Worm (Caenorhabditis elegans): ENCODE data around the gene Y97E10AR.1.

The Y97E10AR.1 gene

ce11 chrV:7978798-7979197 lies 22.5 kb upstream of the Y97E10AR.1 start (continued):
- TF ChIP-seq madf-9 (GFP tag; conservative IDR thresholded peaks at IDR 0.05) (no peak), zag-1 (tag; optimal IDR thresholded peaks at IDR 0.05) (no peak), dmd-8 (GFP tag; IDR thresholded peaks at IDR 0.05) (no peak), ZK546.5 (tag; optimal IDR thresholded peaks at IDR 0.05) (no peak), tag-97 (GFP tag; IDR thresholded peaks at IDR 0.05) (no peak), mxl-2 (GFP tag; conservative IDR thresholded peaks at IDR 0.05) (no peak), php-3 (GFP tag; IDR thresholded peaks at IDR 0.05) (no peak), ceh-44 (GFP tag; IDR thresholded peaks at IDR 0.05) (no peak), nhr-25 (tag; optimal IDR thresholded peaks at IDR 0.05; ENCODE audit: borderline replicate concordance, insufficient read depth) (peak; percentile 85), Y48G9A.11 (GFP tag; IDR thresholded peaks at IDR 0.05) (no peak), madf-5 (GFP tag; IDR thresholded peaks at IDR 0.05) (no peak), ctbp-1 (GFP tag; IDR thresholded peaks at IDR 0.05) (no peak), lim-7 (GFP tag; IDR thresholded peaks at IDR 0.05) (no peak), set-16 (GFP tag; IDR thresholded peaks at IDR 0.05) (no peak), mdt-29 (GFP tag; IDR thresholded peaks at IDR 0.05) (no peak), nhr-11 (tag; optimal IDR thresholded peaks at IDR 0.05) (no peak), nhr-41 (GFP tag; IDR thresholded peaks at IDR 0.05) (no peak), nhr-111 (GFP tag; optimal IDR thresholded peaks at IDR 0.05) (no peak), daf-8 (GFP tag; IDR thresholded peaks at IDR 0.05) (no peak), daf-16 (GFP tag; optimal IDR thresholded peaks at IDR 0.05) (no peak), daf-16 (tag; optimal IDR thresholded peaks at IDR 0.05) (peak; percentile 36), zip-2 (tag; optimal IDR thresholded peaks at IDR 0.05) (no peak), egl-43 (GFP tag; IDR thresholded peaks at IDR 0.05) (0 out of 2 replicates have a peak, but pooled peaks have one; percentile 49), daf-12 (tag; optimal IDR thresholded peaks at IDR 0.05) (no peak), hmg-1.1 (GFP tag; IDR thresholded peaks at IDR 0.05) (peak; percentile 52; the same call in 1 of the 2 replicates), duxl-1 (tag; optimal IDR thresholded peaks at IDR 0.05; ENCODE audit: poor library complexity) (no peak), T26A8.4 (GFP tag; IDR thresholded peaks at IDR 0.05) (0 out of 2 replicates have a peak, but pooled peaks have one; percentile 20), ztf-7 (tag; optimal IDR thresholded peaks at IDR 0.05) (no peak), F10B5.3 (tag; optimal IDR thresholded peaks at IDR 0.05) (no peak), fos-1 (tag; optimal IDR thresholded peaks at IDR 0.05) (no peak), lin-15B (tag; optimal IDR thresholded peaks at IDR 0.05) (no peak), zfp-3 (GFP tag; conservative IDR thresholded peaks at IDR 0.05) (no peak), ceh-82 (tag; optimal IDR thresholded peaks at IDR 0.05) (no peak), mes-2 (tag; optimal IDR thresholded peaks at IDR 0.05; ENCODE audit: poor library complexity, severe bottlenecking) (peak; percentile 52), zip-11 (GFP tag; IDR thresholded peaks at IDR 0.05) (no peak), ZK337.2 (GFP tag; IDR thresholded peaks at IDR 0.05) (no peak), dpl-1 (GFP tag; optimal IDR thresholded peaks at IDR 0.05) (no peak), gei-8 (GFP tag; optimal IDR thresholded peaks at IDR 0.05) (no peak), ceh-32 (tag; optimal IDR thresholded peaks at IDR 0.05; ENCODE audit: poor library complexity) (no peak), skn-1 (tag; optimal IDR thresholded peaks at IDR 0.05) (no peak), unc-39 (tag; optimal IDR thresholded peaks at IDR 0.05) (no peak), lin-29 (GFP tag; IDR thresholded peaks at IDR 0.05) (no peak), lin-38 (GFP tag; IDR thresholded peaks at IDR 0.05) (no peak), nhr-42 (GFP tag; IDR thresholded peaks at IDR 0.05) (no peak), pqm-1 (tag; optimal IDR thresholded peaks at IDR 0.05) (no peak), arid-1 (GFP tag; conservative IDR thresholded peaks at IDR 0.05) (no peak), R02D3.7 (tag; optimal IDR thresholded peaks at IDR 0.05) (no peak), lin-13 (GFP tag; optimal IDR thresholded peaks at IDR 0.05) (no peak), nhr-237 (tag; optimal IDR thresholded peaks at IDR 0.05) (no peak), Y75B8A.6 (GFP tag; IDR thresholded peaks at IDR 0.05) (no peak), mep-1 (tag; optimal IDR thresholded peaks at IDR 0.05) (peak; percentile 64), nhr-48 (tag; optimal IDR thresholded peaks at IDR 0.05) (no peak)
